Worm (Caenorhabditis elegans): ENCODE data around the gene C05E4.15.

C05E4.15 gene

ce11 chrV:756169-756568, 5.0 kb downstream of the C05E4.15 start, which contains the start of gene str-20:
str-20 (plus strand) TSS chrV:756469.
- no peak for TF ChIP-seq F37B4.10 (GFP tag; IDR thresholded peaks at IDR 0.05)
- no peak for TF ChIP-seq F49E8.2 (tag; optimal IDR thresholded peaks at IDR 0.05; ENCODE audit: insufficient read depth)
- TF ChIP-seq F33H1.4 (GFP tag; IDR thresholded peaks at IDR 0.05): no peak
- TF ChIP-seq ceh-40 (GFP tag; IDR thresholded peaks at IDR 0.05): no peak
- no peak for TF ChIP-seq ceh-91 (GFP tag; IDR thresholded peaks at IDR 0.05)
- TF ChIP-seq lir-1 (GFP tag; conservative IDR thresholded peaks at IDR 0.05): no peak
- no peak for TF ChIP-seq let-607 (tag; optimal IDR thresholded peaks at IDR 0.05)
- TF ChIP-seq hmg-20 (GFP tag; IDR thresholded peaks at IDR 0.05): no peak
- TF ChIP-seq aptf-2 (GFP tag; conservative IDR thresholded peaks at IDR 0.05): no peak
- no peak for TF ChIP-seq lin-40 (tag; optimal IDR thresholded peaks at IDR 0.05)
- no peak for TF ChIP-seq F57C9.4 (tag; optimal IDR thresholded peaks at IDR 0.05)
- TF ChIP-seq F52B5.7 (tag; optimal IDR thresholded peaks at IDR 0.05): no peak
- TF ChIP-seq nhr-90 (tag; optimal IDR thresholded peaks at IDR 0.05): no peak
- TF ChIP-seq ZK185.1 (tag; optimal IDR thresholded peaks at IDR 0.05; ENCODE audit: poor library complexity, severe bottlenecking): no peak
- no peak for TF ChIP-seq nfyb-1 (GFP tag; IDR thresholded peaks at IDR 0.05)
- TF ChIP-seq F10E7.11 (tag; optimal IDR thresholded peaks at IDR 0.05): no peak

- no peak for TF ChIP-seq F10E7.11 (tag; optimal IDR thresholded peaks at IDR 0.05)
- no peak for TF ChIP-seq him-1 (tag; optimal IDR thresholded peaks at IDR 0.05)
- no peak for TF ChIP-seq die-1 (tag; optimal IDR thresholded peaks at IDR 0.05)
- no peak for TF ChIP-seq rec-8 (tag; optimal IDR thresholded peaks at IDR 0.05)
- no peak for TF ChIP-seq egl-44 (GFP tag; IDR thresholded peaks at IDR 0.05)
- no peak for TF ChIP-seq egrh-3 (GFP tag; IDR thresholded peaks at IDR 0.05)
These were observed 8.3 kb downstream of the C05E4.15 start, which contains the start of the genes str-262 and srp-1 for ce11 chrV:752679-753333. str-262 (minus strand) TSS chrV:752779. srp-1 (plus strand) TSS chrV:753283.

ce11 chrV:748044-748443, 13.1 kb downstream of the C05E4.15 start, which contains the start of gene sri-4:
sri-4 (plus strand) TSS chrV:748344.
- TF ChIP-seq F33H1.4 (GFP tag; IDR thresholded peaks at IDR 0.05) (no peak), ztf-25 (GFP tag; IDR thresholded peaks at IDR 0.05) (no peak), ccch-3 (GFP tag; optimal IDR thresholded peaks at IDR 0.05) (no peak), athp-1 (tag; optimal IDR thresholded peaks at IDR 0.05) (no peak), chd-7 (tag; optimal IDR thresholded peaks at IDR 0.05) (no peak), B0035.1 (tag; optimal IDR thresholded peaks at IDR 0.05) (no peak), hsf-1 (GFP tag; IDR thresholded peaks at IDR 0.05) (no peak), madf-6 (GFP tag; IDR thresholded peaks at IDR 0.05) (no peak), cebp-1 (GFP tag; IDR thresholded peaks at IDR 0.05) (no peak), cebp-1 (tag; optimal IDR thresholded peaks at IDR 0.05) (no peak), ztf-26 (tag; optimal IDR thresholded peaks at IDR 0.05) (no peak), egrh-3 (GFP tag; IDR thresholded peaks at IDR 0.05) (no peak), K12H6.12 (tag; optimal IDR thresholded peaks at IDR 0.05) (no peak), aptf-2 (GFP tag; conservative IDR thresholded peaks at IDR 0.05) (no peak), lsy-27 (tag; optimal IDR thresholded peaks at IDR 0.05; ENCODE audit: borderline replicate concordance, insufficient read depth) (no peak), nfya-1 (tag; optimal IDR thresholded peaks at IDR 0.05; ENCODE audit: borderline replicate concordance, insufficient read depth) (no peak), ama-1 (optimal IDR thresholded peaks at IDR 0.05) (no peak), ama-1 (GFP tag; optimal IDR thresholded peaks at IDR 0.05) (no peak), egl-44 (GFP tag; IDR thresholded peaks at IDR 0.05) (no peak), die-1 (tag; optimal IDR thresholded peaks at IDR 0.05) (no peak), sdz-38 (tag; optimal IDR thresholded peaks at IDR 0.05) (no peak), Y79H2A.3 (GFP tag; conservative IDR thresholded peaks at IDR 0.05) (no peak)

Data from whole organism, young adult.